6 worm cellular contexts compared by ENCODE assay signal in the genomic region with DNA sequence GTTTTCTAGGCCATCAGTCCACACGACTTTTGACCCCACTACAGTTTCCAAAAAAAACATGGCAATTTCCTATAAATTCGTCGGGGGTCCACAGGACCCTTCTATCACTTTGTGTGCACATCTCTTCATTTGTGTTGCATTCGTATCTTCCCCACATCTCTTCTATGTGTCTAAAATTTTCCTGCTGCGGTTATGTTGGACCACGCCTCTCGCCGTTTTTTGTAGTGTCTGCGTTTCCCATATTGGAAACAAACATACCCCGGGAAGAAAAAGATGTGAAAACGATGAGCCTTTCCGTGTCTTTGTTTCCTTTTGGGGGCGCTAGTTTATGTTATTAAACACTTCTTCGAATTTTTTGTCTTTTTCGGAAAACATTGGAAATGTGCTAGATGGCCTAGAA.
TF ChIP-seq lines count a peak whose summit lies in the region.

No protein-coding gene starts in this region.

TF ChIP-seq in whole organism, L1 larva, 84 proteins besides CTCF, POLR2A, EP300 and RAD21:
- TF ChIP-seq lin-14 (GFP tag; optimal IDR thresholded peaks at IDR 0.05; lab: Kevin White, UChicago) (peak; percentile 49), lsy-2 (tag; optimal IDR thresholded peaks at IDR 0.05; lab: Kevin White, UChicago) (no peak)

TF ChIP-seq in whole organism, L2 larva, 48 proteins besides CTCF, POLR2A, EP300 and RAD21:
- no peak for TF ChIP-seq ztf-4 (tag; optimal IDR thresholded peaks at IDR 0.05; lab: Kevin White, UChicago)
- TF ChIP-seq zag-1 (tag; optimal IDR thresholded peaks at IDR 0.05; lab: Kevin White, UChicago): peak; percentile 47
- no peak for TF ChIP-seq skn-1 (tag; optimal IDR thresholded peaks at IDR 0.05; lab: Kevin White, UChicago)
- TF ChIP-seq lsy-2 (tag; optimal IDR thresholded peaks at IDR 0.05; lab: Kevin White, UChicago): peak in 1 of 2 experiments; percentile 43
- TF ChIP-seq ztf-11 (tag; optimal IDR thresholded peaks at IDR 0.05; lab: Kevin White, UChicago): no peak
- peak; percentile 27 for TF ChIP-seq unc-55 (GFP tag; optimal IDR thresholded peaks at IDR 0.05; lab: Kevin White, UChicago)

TF ChIP-seq in whole organism, L3 larva, 47 proteins besides CTCF, POLR2A, EP300 and RAD21:
- TF ChIP-seq ztf-11 (tag; optimal IDR thresholded peaks at IDR 0.05; lab: Kevin White, UChicago): no peak
- TF ChIP-seq lin-39 (tag; optimal IDR thresholded peaks at IDR 0.05; lab: Kevin White, UChicago): peak; percentile 70
- TF ChIP-seq nhr-23 (tag; optimal IDR thresholded peaks at IDR 0.05; lab: Kevin White, UChicago): no peak
- peak; percentile 51 for TF ChIP-seq nfya-1 (tag; optimal IDR thresholded peaks at IDR 0.05; lab: Kevin White, UChicago; ENCODE audit: insufficient read depth)

TF ChIP-seq in whole organism, L4 larva, 104 proteins besides CTCF, POLR2A, EP300 and RAD21:
- TF ChIP-seq dmd-6 (GFP tag; IDR thresholded peaks at IDR 0.05; lab: Robert Waterston, UW) (no peak), mep-1 (tag; optimal IDR thresholded peaks at IDR 0.05; lab: Kevin White, UChicago) (peak; percentile 18), F37D6.2 (tag; optimal IDR thresholded peaks at IDR 0.05; lab: Kevin White, UChicago) (no peak), mxl-3 (GFP tag; optimal IDR thresholded peaks at IDR 0.05; lab: Kevin White, UChicago) (no peak), lin-1 (GFP tag; IDR thresholded peaks at IDR 0.05; lab: Robert Waterston, UW) (no peak), vab-7 (GFP tag; IDR thresholded peaks at IDR 0.05; lab: Robert Waterston, UW) (no peak), fkh-10 (GFP tag; optimal IDR thresholded peaks at IDR 0.05; lab: Kevin White, UChicago) (no peak), dmd-8 (GFP tag; IDR thresholded peaks at IDR 0.05; lab: Robert Waterston, UW) (no peak), lin-13 (GFP tag; optimal IDR thresholded peaks at IDR 0.05; lab: Kevin White, UChicago) (no peak), sdz-12 (GFP tag; optimal IDR thresholded peaks at IDR 0.05; lab: Kevin White, UChicago) (no peak), rbr-2 (tag; optimal IDR thresholded peaks at IDR 0.05; lab: Kevin White, UChicago) (peak; percentile 13), zag-1 (tag; optimal IDR thresholded peaks at IDR 0.05; lab: Kevin White, UChicago) (no peak), F44E2.7 (GFP tag; IDR thresholded peaks at IDR 0.05; lab: Robert Waterston, UW) (no peak), unc-62 (GFP tag; optimal IDR thresholded peaks at IDR 0.05 in 1 of 2; lab: Kevin White, UChicago) (peak in 1 of 2 experiments; percentile 18), unc-62 (tag; optimal IDR thresholded peaks at IDR 0.05; lab: Kevin White, UChicago) (no peak), D1046.2 (GFP tag; IDR thresholded peaks at IDR 0.05; lab: Robert Waterston, UW) (no peak), nhr-25 (tag; optimal IDR thresholded peaks at IDR 0.05; lab: Kevin White, UChicago; ENCODE audit: borderline replicate concordance, insufficient read depth) (no peak), nhr-76 (tag; optimal IDR thresholded peaks at IDR 0.05; lab: Kevin White, UChicago) (no peak), aly-2 (tag; optimal IDR thresholded peaks at IDR 0.05; lab: Kevin White, UChicago) (no peak), dmd-9 (GFP tag; IDR thresholded peaks at IDR 0.05; lab: Robert Waterston, UW) (no peak), daf-16 (GFP tag; optimal IDR thresholded peaks at IDR 0.05; lab: Kevin White, UChicago) (no peak), daf-16 (tag; optimal IDR thresholded peaks at IDR 0.05; lab: Kevin White, UChicago) (no peak)

TF ChIP-seq in whole organism, late embryonic, 69 proteins besides CTCF, POLR2A, EP300 and RAD21:
- no peak for TF ChIP-seq K02D7.2 (tag; optimal IDR thresholded peaks at IDR 0.05; lab: Kevin White, UChicago)
- peak; percentile 30 for TF ChIP-seq ceh-31 (tag; optimal IDR thresholded peaks at IDR 0.05; lab: Kevin White, UChicago)

TF ChIP-seq in whole organism, young adult, 124 proteins besides CTCF, POLR2A, EP300 and RAD21:
- TF ChIP-seq ceh-27 (GFP tag; optimal IDR thresholded peaks at IDR 0.05; lab: Kevin White, UChicago) (peak; percentile 15), B0261.1 (tag; optimal IDR thresholded peaks at IDR 0.05; lab: Kevin White, UChicago) (no peak), aptf-2 (GFP tag; conservative IDR thresholded peaks at IDR 0.05; lab: Robert Waterston, UW) (no peak)
